Worm (Caenorhabditis elegans) whole organism, L3 larva: Measurements from ENCODE around the gene T26C5.5.

Experiments
- R02D3.7 ChIP-seq: fragments of 150-350 bp; optimal IDR thresholded peaks from 2 replicates; lab custom pipeline; 2014; ENCODE audit warnings: missing biosample characterization, missing genetic modification characterization
- ama-1 ChIP-seq: fragments of 150-350 bp; optimal IDR thresholded peaks from 2 replicates; lab custom pipeline; 2018
- egl-27 ChIP-seq: sonication (generic microtip); optimal IDR thresholded peaks from 4 replicates; lab custom pipeline; 2017; ENCODE audit warnings: missing biosample characterization, missing genetic modification reagents, missing genetic modification characterization
- jun-1 ChIP-seq: fragments of 150-350 bp; optimal IDR thresholded peaks from 2 replicates; lab custom pipeline; 2014; ENCODE audit warnings: missing biosample characterization, missing genetic modification reagents, missing genetic modification characterization
- nfya-1 ChIP-seq: sonication (generic microtip); optimal IDR thresholded peaks from 2 replicates; lab custom pipeline; 2017; ENCODE audit warnings: missing genetic modification characterization, mild to moderate bottlenecking, missing compliant biosample characterization, antibody characterized with exemption, moderate library complexity; ENCODE audit not compliant: insufficient read depth
- nhr-43 ChIP-seq: sonication (generic microtip); optimal IDR thresholded peaks from 2 replicates; lab custom pipeline; 2016; ENCODE audit warnings: mild to moderate bottlenecking, missing genetic modification characterization, missing compliant biosample characterization; ENCODE audit not compliant: poor library complexity, severe bottlenecking
- nhr-67 ChIP-seq: fragments of 150-350 bp; optimal IDR thresholded peaks from 2 replicates; lab custom pipeline; 2014; ENCODE audit warnings: missing biosample characterization, missing genetic modification characterization
- nhr-76 ChIP-seq: fragments of 150-350 bp; sonication (generic microtip); optimal IDR thresholded peaks from 5 replicates; lab custom pipeline; 2014; ENCODE audit warnings: missing biosample characterization, missing genetic modification characterization
- nhr-77 ChIP-seq: fragments of 150-350 bp; optimal IDR thresholded peaks from 2 replicates; lab custom pipeline; 2014; ENCODE audit warnings: missing biosample characterization, missing genetic modification characterization
- unc-39 ChIP-seq: sonication (generic microtip); optimal IDR thresholded peaks from 4 replicates; lab custom pipeline; 2017; ENCODE audit warnings: missing biosample characterization, missing genetic modification characterization
- ztf-4 ChIP-seq: fragments of 150-350 bp; optimal IDR thresholded peaks from 2 replicates; lab custom pipeline; 2014; ENCODE audit warnings: missing biosample characterization, missing genetic modification characterization

DNA sequence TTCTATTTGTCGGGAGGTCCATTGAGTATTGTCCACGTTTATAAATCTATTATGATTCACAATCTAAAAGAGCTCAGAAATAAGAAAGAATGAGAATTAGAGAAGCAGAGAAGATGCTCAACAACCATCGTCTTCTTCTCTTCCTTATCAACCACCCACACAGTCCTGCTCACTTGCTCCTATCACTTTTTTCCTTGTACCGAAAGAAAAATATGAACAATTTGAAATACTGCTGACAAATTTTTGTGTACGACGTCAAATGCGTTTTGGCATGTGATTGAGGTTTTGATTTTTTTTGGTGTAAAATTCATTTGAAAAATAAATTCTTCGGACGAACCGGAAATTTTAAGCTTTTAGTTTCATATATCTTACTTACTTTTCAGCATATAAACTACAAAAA, 50.2 kb downstream of the T26C5.5 start:
- TF ChIP-seq unc-39 (tag; lab: Kevin White, UChicago) (no peak), nfya-1 (tag; lab: Kevin White, UChicago) (no peak), egl-27 (tag; lab: Kevin White, UChicago) (no peak), nhr-67 (tag; lab: Kevin White, UChicago) (no peak), nhr-77 (tag; lab: Kevin White, UChicago) (no peak), R02D3.7 (tag; lab: Kevin White, UChicago) (no peak), nhr-43 (tag; lab: Kevin White, UChicago) (no peak), ama-1 (lab: Kevin White, UChicago) (no peak), ztf-4 (no peak), jun-1 (tag; lab: Kevin White, UChicago) (no peak), nhr-76 (no peak)
